Fruit fly (Drosophila melanogaster) Kc167 (cell line): ENCODE measurements around the gene Nepl12.

Experiments used
- Myc ChIP-seq: fragments of >200 bp; optimal IDR thresholded peaks from 2 replicates; lab custom pipeline; 2017; ENCODE audit warnings: missing external identifiers
- insv ChIP-seq: fragments of >200 bp; optimal IDR thresholded peaks from 3 replicates; lab custom pipeline; 2018; ENCODE audit warnings: missing external identifiers

DNA sequence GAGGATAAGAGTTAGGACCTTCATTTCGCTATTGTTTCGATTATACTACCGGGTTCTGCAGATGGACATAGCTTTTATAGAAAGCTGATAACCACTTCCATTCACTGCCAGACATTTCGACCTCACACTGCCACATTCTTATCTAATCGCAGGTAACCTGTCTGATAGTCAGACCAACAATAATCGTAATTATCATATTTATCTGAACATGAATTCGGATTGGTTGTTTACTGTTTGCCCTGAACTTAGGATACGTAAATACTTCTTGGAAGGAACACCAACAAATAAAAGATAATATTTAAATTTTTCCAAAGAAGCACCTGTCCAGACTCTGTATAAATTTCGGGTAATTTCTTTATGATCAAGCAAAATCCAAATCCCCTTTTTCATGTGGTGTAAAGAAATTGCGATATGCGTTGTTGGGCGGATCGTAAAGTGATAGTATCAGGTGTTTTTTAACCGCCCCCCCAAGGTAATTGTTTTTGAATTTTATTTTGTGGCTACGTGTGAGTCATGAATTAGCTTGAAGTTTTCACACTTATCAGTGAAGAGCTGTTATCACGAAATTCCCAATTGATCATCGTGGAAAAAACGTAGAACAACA is 29.1 kb upstream of the Nepl12 start, which contains the start of gene Fst:
- TF ChIP-seq insv (no peak), Myc (lab: Kevin White, UChicago) (no peak)
